Worm (Caenorhabditis elegans) whole organism, young adult: ENCODE results near the gene madd-2.

Experiments used
- B0019.2 ChIP-seq: fragments of 200-800 bp; sonication (Bioruptor generic); conservative IDR thresholded peaks from 2 replicates; pipeline ENCODE4 v1.3.6; 2022; ENCODE audit warnings: missing genetic modification reagents, missing genetic modification characterization, missing compliant biosample characterization
- K12H6.12 ChIP-seq: fragments of 200-800 bp; sonication (Bioruptor generic); optimal IDR thresholded peaks from 2 replicates; lab custom pipeline; 2018; ENCODE audit warnings: mild to moderate bottlenecking, missing genetic modification characterization, missing compliant biosample characterization
- ama-1 ChIP-seq, 3 experiments: fragments of 150-350 bp in 1 of 3; sonication (generic microtip) in 2 of 3; optimal IDR thresholded peaks; 2 replicates each; lab custom pipeline; 2014 to 2018; ENCODE audit warnings: missing biosample characterization in 2 of 3, missing genetic modification characterization in 2 of 3, missing genetic modification reagents in 2 of 3
- cebp-1 ChIP-seq, 2 experiments: fragments of 200-800 bp in 1 of 2; sonication (Bioruptor generic) in 1 of 2; sonication (generic microtip) in 1 of 2; IDR thresholded peaks in 1 of 2; optimal IDR thresholded peaks in 1 of 2; 2 replicates each; pipeline versions ENCODE4 v1.3.6 to Lab custom; 2017 to 2022; ENCODE audit warnings: missing compliant biosample characterization in 2 of 2, missing genetic modification characterization in 2 of 2, mild to moderate bottlenecking in 1 of 2, missing genetic modification reagents in 1 of 2, moderate library complexity in 1 of 2
- egrh-3 ChIP-seq: fragments of 200-800 bp; sonication (Bioruptor generic); IDR thresholded peaks from 2 replicates; pipeline ENCODE4 v1.3.6; 2022; ENCODE audit warnings: missing genetic modification reagents, missing genetic modification characterization, missing compliant biosample characterization
- ets-4 ChIP-seq: fragments of 200-800 bp; sonication (Bioruptor generic); optimal IDR thresholded peaks from 2 replicates; lab custom pipeline; 2018; ENCODE audit warnings: mild to moderate bottlenecking, missing genetic modification characterization, missing compliant biosample characterization
- gei-17 ChIP-seq: fragments of 200-800 bp; sonication (Bioruptor generic); optimal IDR thresholded peaks from 2 replicates; lab custom pipeline; 2018; ENCODE audit warnings: mild to moderate bottlenecking, missing genetic modification characterization, missing compliant biosample characterization
- him-1 ChIP-seq: sonication (generic microtip); optimal IDR thresholded peaks from 2 replicates; lab custom pipeline; 2016; ENCODE audit warnings: missing genotype, missing genetic modification reagents, missing genetic modification characterization, missing compliant biosample characterization
- lin-26 ChIP-seq: fragments of 200-800 bp; sonication (Bioruptor generic); IDR thresholded peaks from 2 replicates; pipeline ENCODE4 v1.3.6; 2022; ENCODE audit warnings: missing genetic modification reagents, missing genetic modification characterization, missing compliant biosample characterization
- pha-4 ChIP-seq: fragments of 150-350 bp; sonication (generic microtip); optimal IDR thresholded peaks from 2 replicates; lab custom pipeline; 2014; ENCODE audit warnings: missing biosample characterization, missing genetic modification reagents, missing genetic modification characterization
- unc-62 ChIP-seq: fragments of 150-350 bp; optimal IDR thresholded peaks from 2 replicates; lab custom pipeline; 2014; ENCODE audit warnings: missing biosample characterization, missing genetic modification reagents, missing genetic modification characterization
- ztf-18 ChIP-seq: sonication (generic microtip); optimal IDR thresholded peaks from 2 replicates; lab custom pipeline; 2016; ENCODE audit warnings: missing genotype, mild to moderate bottlenecking, missing genetic modification characterization, missing compliant biosample characterization

ce11 chrV:1230540-1230939 lies 4.7 kb downstream of the madd-2 start:
- TF ChIP-seq ets-4: no peak
- TF ChIP-seq ztf-18 (tag; lab: Kevin White, UChicago): no peak
- no peak for TF ChIP-seq cebp-1 (GFP tag; IDR thresholded peaks at IDR 0.05; lab: Robert Waterston, UW)
- no peak for TF ChIP-seq cebp-1 (tag; optimal IDR thresholded peaks at IDR 0.05; lab: Kevin White, UChicago)
- TF ChIP-seq B0019.2 (GFP tag; lab: Robert Waterston, UW): no peak
- TF ChIP-seq ama-1 (optimal IDR thresholded peaks at IDR 0.05; lab: Kevin White, UChicago): no peak
- no peak for TF ChIP-seq ama-1 (GFP tag; optimal IDR thresholded peaks at IDR 0.05; lab: Kevin White, UChicago)
- no peak for TF ChIP-seq pha-4 (tag; lab: Kevin White, UChicago)
- TF ChIP-seq gei-17 (GFP tag; lab: Kevin White, UChicago): no peak
- TF ChIP-seq K12H6.12 (tag; lab: Kevin White, UChicago): no peak
- TF ChIP-seq lin-26 (GFP tag; lab: Robert Waterston, UW): no peak
- TF ChIP-seq unc-62 (GFP tag; lab: Kevin White, UChicago): no peak
- TF ChIP-seq him-1 (tag; lab: Kevin White, UChicago): no peak
- TF ChIP-seq egrh-3 (GFP tag; lab: Robert Waterston, UW): no peak
